Worm (Caenorhabditis elegans) whole organism, young adult: Measurements from ENCODE around the gene F53F4.12.

ENCODE experiments used
- B0019.2 ChIP-seq: fragments of 200-800 bp; sonication (Bioruptor generic); conservative IDR thresholded peaks from 2 replicates; pipeline ENCODE4 v1.3.6; 2022; ENCODE audit warnings: missing genetic modification reagents, missing genetic modification characterization, missing compliant biosample characterization
- Y53F4B.3 ChIP-seq: fragments of 200-800 bp; sonication (Bioruptor generic); IDR thresholded peaks from 2 replicates; pipeline ENCODE4 v1.3.6; 2022; ENCODE audit warnings: missing genetic modification reagents, missing genetic modification characterization, missing compliant biosample characterization
- Y56A3A.18 ChIP-seq: fragments of 200-800 bp; sonication (Bioruptor generic); IDR thresholded peaks from 2 replicates; pipeline ENCODE4 v1.3.6; 2022; ENCODE audit warnings: missing genetic modification reagents, missing genetic modification characterization, missing compliant biosample characterization
- mes-4 ChIP-seq: sonication (generic microtip); optimal IDR thresholded peaks from 2 replicates; lab custom pipeline; 2016; ENCODE audit warnings: missing genotype, missing genetic modification characterization, missing compliant biosample characterization
- snpc-1.1 ChIP-seq: sonication (generic microtip); optimal IDR thresholded peaks from 2 replicates; lab custom pipeline; 2017; ENCODE audit warnings: missing genetic modification characterization, mild to moderate bottlenecking, missing compliant biosample characterization, antibody characterized with exemption, moderate library complexity, missing genotype, missing genetic modification reagents; ENCODE audit not compliant: insufficient read depth
- unc-62 ChIP-seq: fragments of 150-350 bp; optimal IDR thresholded peaks from 2 replicates; lab custom pipeline; 2014; ENCODE audit warnings: missing biosample characterization, missing genetic modification reagents, missing genetic modification characterization

ce11 chrV:13611782-13612181, 14.1 kb upstream of the F53F4.12 start, which contains the start of gene spig-9:
- TF ChIP-seq snpc-1.1 (tag; lab: Kevin White, UChicago) = no peak
- TF ChIP-seq Y56A3A.18 = no peak
- TF ChIP-seq Y53F4B.3 = no peak
- no peak for TF ChIP-seq unc-62 (GFP tag; lab: Kevin White, UChicago)
- no peak for TF ChIP-seq mes-4
- TF ChIP-seq B0019.2 (GFP tag; lab: Robert Waterston, UW) = no peak
